Fruit fly (Drosophila melanogaster): ENCODE results near the gene CG11656.

The CG11656 gene

DNA sequence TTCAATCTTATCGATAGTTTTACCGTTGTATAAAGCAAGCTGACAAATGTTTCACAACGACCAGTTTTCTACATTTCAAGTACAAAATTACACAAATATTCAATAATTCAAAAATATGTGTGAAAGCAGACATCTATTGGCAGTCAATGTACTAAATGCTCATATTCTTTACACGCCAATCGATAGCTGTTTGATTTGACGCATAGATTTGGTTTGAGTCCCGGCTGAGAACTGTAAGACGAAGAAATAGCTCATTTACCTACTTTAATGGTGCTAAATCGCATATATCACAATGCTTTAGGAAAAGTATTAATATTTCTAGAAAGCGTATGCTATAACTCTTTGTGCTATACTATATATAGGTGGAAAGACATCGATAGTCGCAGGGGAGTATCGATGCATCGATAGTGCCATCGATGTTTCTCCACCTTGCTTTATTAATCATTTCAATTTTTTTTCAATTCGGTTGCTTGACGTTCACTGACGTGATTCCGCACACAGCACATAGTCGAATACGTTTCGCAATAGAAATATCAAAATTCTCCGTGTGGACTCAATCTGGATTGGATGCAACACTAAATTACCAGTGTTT lies 29.0 kb upstream of the CG11656 start, which contains the start of gene Paip2 (continued):
- TF ChIP-seq D19A (tag; optimal IDR thresholded peaks at IDR 0.05) (peak; percentile 23), Pdp1 (GFP tag; optimal IDR thresholded peaks at IDR 0.05) (peak in 1 of 2 experiments; percentile 84), jing (GFP tag; optimal IDR thresholded peaks at IDR 0.05) (no peak), gcm (GFP tag; optimal IDR thresholded peaks at IDR 0.05) (no peak), CG4360 (GFP tag; IDR thresholded peaks at IDR 0.05) (no peak; the same call in 1 of the 2 replicates), zf30C (GFP tag; optimal IDR thresholded peaks at IDR 0.05) (no peak), CG7786 (GFP tag; optimal IDR thresholded peaks at IDR 0.05) (peak; percentile 9), CG7928 (GFP tag; optimal IDR thresholded peaks at IDR 0.05) (no peak), caup (GFP tag; optimal IDR thresholded peaks at IDR 0.05; ENCODE audit: severe bottlenecking) (no peak), Lhr (GFP tag; optimal IDR thresholded peaks at IDR 0.05) (peak; percentile 76), CG9797 (GFP tag; optimal IDR thresholded peaks at IDR 0.05) (peak; percentile 43), slbo (GFP tag; IDR thresholded peaks at IDR 0.05) (no peak), H15 (GFP tag; IDR thresholded peaks at IDR 0.05) (no peak), CG14667 (GFP tag; IDR thresholded peaks at IDR 0.05) (no peak), Hr3 (GFP tag; optimal IDR thresholded peaks at IDR 0.05) (peak; percentile 8), onecut (GFP tag; IDR thresholded peaks at IDR 0.05) (no peak), slou (GFP tag; optimal IDR thresholded peaks at IDR 0.05) (no peak), chif (GFP tag; optimal IDR thresholded peaks at IDR 0.05) (no peak), CG1832 (GFP tag; optimal IDR thresholded peaks at IDR 0.05) (no peak), Hey (tag; optimal IDR thresholded peaks at IDR 0.05) (no peak), Neu2 (GFP tag; optimal IDR thresholded peaks at IDR 0.05; ENCODE audit: borderline replicate concordance) (no peak), sug (tag; optimal IDR thresholded peaks at IDR 0.05) (peak; percentile 52), grau (tag; optimal IDR thresholded peaks at IDR 0.05) (peak; percentile 15), CG17829 (tag; optimal IDR thresholded peaks at IDR 0.05) (peak; percentile 61), CG15514 (GFP tag; optimal IDR thresholded peaks at IDR 0.05) (peak; percentile 67), TFAM (GFP tag; optimal IDR thresholded peaks at IDR 0.05) (no peak), CG2120 (GFP tag; optimal IDR thresholded peaks at IDR 0.05) (peak; percentile 6), shn (GFP tag; optimal IDR thresholded peaks at IDR 0.05) (no peak), CG14965 (GFP tag; optimal IDR thresholded peaks at IDR 0.05; ENCODE audit: borderline replicate concordance) (no peak), hth (optimal IDR thresholded peaks at IDR 0.05) (no peak), Trl (optimal IDR thresholded peaks at IDR 0.05) (no peak), Trl (GFP tag; optimal IDR thresholded peaks at IDR 0.05) (peak; percentile 28), CG4730 (GFP tag; IDR thresholded peaks at IDR 0.05) (no peak), CG17359 (tag; optimal IDR thresholded peaks at IDR 0.05) (no peak), usp (GFP tag; optimal IDR thresholded peaks at IDR 0.05) (no peak), disco-r (GFP tag; optimal IDR thresholded peaks at IDR 0.05) (no peak), CG16815 (GFP tag; optimal IDR thresholded peaks at IDR 0.05) (no peak), CG12236 (GFP tag; optimal IDR thresholded peaks at IDR 0.05) (no peak), Atf-2 (GFP tag; optimal IDR thresholded peaks at IDR 0.05) (no peak), sens-2 (GFP tag; IDR thresholded peaks at IDR 0.05) (no peak), bsh (GFP tag; optimal IDR thresholded peaks at IDR 0.05) (no peak), pzg (GFP tag; optimal IDR thresholded peaks at IDR 0.05) (peak; percentile 87), CG10366 (GFP tag; IDR thresholded peaks at IDR 0.05) (no peak), CTCF (GFP tag; optimal IDR thresholded peaks at IDR 0.05) (peak; percentile 91), dm (GFP tag; optimal IDR thresholded peaks at IDR 0.05) (peak; percentile 39), chm (GFP tag; IDR thresholded peaks at IDR 0.05) (peak; percentile 46; the same call in 1 of the 2 replicates), CG18599 (GFP tag; optimal IDR thresholded peaks at IDR 0.05) (no peak), CG31224 (GFP tag; IDR thresholded peaks at IDR 0.05) (no peak), al (GFP tag; IDR thresholded peaks at IDR 0.05) (0 out of 2 replicates have a peak, but pooled peaks have one; percentile 24), CG13894 (tag; optimal IDR thresholded peaks at IDR 0.05) (peak; percentile 21), btn (GFP tag; optimal IDR thresholded peaks at IDR 0.05) (no peak), Mes4 (GFP tag; optimal IDR thresholded peaks at IDR 0.05) (no peak)

Data from whole organism, embryonic.